Fruit fly (Drosophila melanogaster) whole organism: ENCODE results near the gene pyd.

ENCODE experiments used
- CG8478 ChIP-seq: fragments of >200 bp; optimal IDR thresholded peaks from 2 replicates; lab custom pipeline; 2018; ENCODE audit warnings: inconsistent platforms
- Dll ChIP-seq: fragments of >200 bp; optimal IDR thresholded peaks from 2 replicates; lab custom pipeline; 2017
- EcR ChIP-seq, 2 experiments: fragments of >200 bp; optimal IDR thresholded peaks; 2 replicates each; lab custom pipeline; 2017; ENCODE audit warnings: missing biosample characterization in 2 of 2, missing genetic modification characterization in 2 of 2, missing genetic modification reagents in 2 of 2
- pan ChIP-seq: fragments of >200 bp; optimal IDR thresholded peaks from 2 replicates; lab custom pipeline; 2017
- psq ChIP-seq: fragments of >200 bp; optimal IDR thresholded peaks from 2 replicates; lab custom pipeline; 2017
- usp ChIP-seq: fragments of >200 bp; optimal IDR thresholded peaks from 2 replicates; lab custom pipeline; 2017; ENCODE audit warnings: missing biosample characterization, missing genetic modification characterization, mixed read lengths

Gene pyd

dm6 chr3R:8930165-8931063 lies 1.3 kb downstream of the pyd start:
- no peak for TF ChIP-seq Dll (lab: Kevin White, UChicago)
- TF ChIP-seq usp (GFP tag; lab: Kevin White, UChicago) = no peak
- no peak for TF ChIP-seq CG8478 (lab: Kevin White, UChicago)
- TF ChIP-seq EcR (GFP tag; optimal IDR thresholded peaks at IDR 0.05; lab: Kevin White, UChicago) = no peak
- TF ChIP-seq pan (lab: Kevin White, UChicago) = no peak
- no peak for TF ChIP-seq psq (lab: Kevin White, UChicago)

- no peak for TF ChIP-seq psq (lab: Kevin White, UChicago)
- TF ChIP-seq Dll (lab: Kevin White, UChicago) = no peak
- TF ChIP-seq pan (lab: Kevin White, UChicago) = no peak
- TF ChIP-seq CG8478 (lab: Kevin White, UChicago) = no peak
- TF ChIP-seq usp (GFP tag; lab: Kevin White, UChicago) = no peak
- TF ChIP-seq EcR (GFP tag; optimal IDR thresholded peaks at IDR 0.05; lab: Kevin White, UChicago) = no peak
These were observed 2.0 kb downstream of the pyd start for dm6 chr3R:8929703-8930102.

dm6 chr3R:8927817-8928625 lies 3.7 kb downstream of the pyd start:
- TF ChIP-seq Dll (lab: Kevin White, UChicago) (no peak), psq (lab: Kevin White, UChicago) (no peak), EcR (GFP tag; optimal IDR thresholded peaks at IDR 0.05; lab: Kevin White, UChicago) (peak in 1 of 2 experiments; percentile 26), pan (lab: Kevin White, UChicago) (no peak), CG8478 (lab: Kevin White, UChicago) (no peak)

dm6 chr3R:8927052-8927816 lies 4.5 kb downstream of the pyd start:
- no peak for TF ChIP-seq CG8478 (lab: Kevin White, UChicago)
- no peak for TF ChIP-seq psq (lab: Kevin White, UChicago)
- no peak for TF ChIP-seq EcR (GFP tag; optimal IDR thresholded peaks at IDR 0.05; lab: Kevin White, UChicago)
- TF ChIP-seq Dll (lab: Kevin White, UChicago) = no peak
- no peak for TF ChIP-seq pan (lab: Kevin White, UChicago)

- no peak for TF ChIP-seq psq (lab: Kevin White, UChicago)
- peak in 1 of 2 experiments; percentile 46 for TF ChIP-seq EcR (GFP tag; optimal IDR thresholded peaks at IDR 0.05; lab: Kevin White, UChicago)
- TF ChIP-seq pan (lab: Kevin White, UChicago) = no peak
- no peak for TF ChIP-seq Dll (lab: Kevin White, UChicago)
- TF ChIP-seq CG8478 (lab: Kevin White, UChicago) = no peak
These were observed 5.1 kb downstream of the pyd start for dm6 chr3R:8926554-8926951.

- TF ChIP-seq Dll (lab: Kevin White, UChicago) (no peak), pan (lab: Kevin White, UChicago) (no peak), usp (GFP tag; lab: Kevin White, UChicago) (no peak), CG8478 (lab: Kevin White, UChicago) (no peak), EcR (GFP tag; optimal IDR thresholded peaks at IDR 0.05; lab: Kevin White, UChicago) (no peak), psq (lab: Kevin White, UChicago) (no peak)
These were observed 5.7 kb downstream of the pyd start for dm6 chr3R:8925924-8926553.

- TF ChIP-seq usp (GFP tag; lab: Kevin White, UChicago) = no peak
- TF ChIP-seq psq (lab: Kevin White, UChicago) = no peak
- TF ChIP-seq CG8478 (lab: Kevin White, UChicago) = no peak
- no peak for TF ChIP-seq pan (lab: Kevin White, UChicago)
- TF ChIP-seq Dll (lab: Kevin White, UChicago) = no peak
- no peak for TF ChIP-seq EcR (GFP tag; optimal IDR thresholded peaks at IDR 0.05; lab: Kevin White, UChicago)
These were observed 7.8 kb downstream of the pyd start for dm6 chr3R:8923774-8924369.

dm6 chr3R:8922617-8923242 lies 9.0 kb downstream of the pyd start:
- TF ChIP-seq psq (lab: Kevin White, UChicago) (no peak), Dll (lab: Kevin White, UChicago) (no peak), CG8478 (lab: Kevin White, UChicago) (no peak), pan (lab: Kevin White, UChicago) (no peak), usp (GFP tag; lab: Kevin White, UChicago) (no peak), EcR (GFP tag; optimal IDR thresholded peaks at IDR 0.05; lab: Kevin White, UChicago) (no peak)

- no peak for TF ChIP-seq Dll (lab: Kevin White, UChicago)
- TF ChIP-seq usp (GFP tag; lab: Kevin White, UChicago) = no peak
- TF ChIP-seq psq (lab: Kevin White, UChicago) = no peak
- TF ChIP-seq EcR (GFP tag; optimal IDR thresholded peaks at IDR 0.05; lab: Kevin White, UChicago) = no peak
- TF ChIP-seq CG8478 (lab: Kevin White, UChicago) = no peak
- no peak for TF ChIP-seq pan (lab: Kevin White, UChicago)
These were observed 9.8 kb downstream of the pyd start for dm6 chr3R:8921880-8922279.
